Fruit fly (Drosophila melanogaster): Measurements from ENCODE around the gene Zmynd8.
A peak's percentile ranks its signal among the peaks of the same experiment; 100 is the strongest.

Gene Zmynd8

dm6 chr3R:31718168-31718565 is 48.9 kb downstream of the Zmynd8 start (continued):
- TF ChIP-seq en (GFP tag; optimal IDR thresholded peaks at IDR 0.05), result no peak
- peak; percentile 6 for TF ChIP-seq CG6654 (GFP tag; optimal IDR thresholded peaks at IDR 0.05)
- TF ChIP-seq CG30403 (GFP tag; optimal IDR thresholded peaks at IDR 0.05), result peak; percentile 18
- TF ChIP-seq Xbp1 (GFP tag; optimal IDR thresholded peaks at IDR 0.05), result peak; percentile 18
- no peak for TF ChIP-seq usp (GFP tag; optimal IDR thresholded peaks at IDR 0.05)
- peak; percentile 22 for TF ChIP-seq CG2678 (tag; optimal IDR thresholded peaks at IDR 0.05)
- TF ChIP-seq Fer3 (tag; optimal IDR thresholded peaks at IDR 0.05), result no peak
- TF ChIP-seq CG17385 (GFP tag; optimal IDR thresholded peaks at IDR 0.05), result no peak
- TF ChIP-seq ci (GFP tag; IDR thresholded peaks at IDR 0.05), result peak; percentile 31; the same call in 1 of the 3 replicates
- TF ChIP-seq ase (GFP tag; IDR thresholded peaks at IDR 0.05), result no peak
- no peak for TF ChIP-seq da (GFP tag; optimal IDR thresholded peaks at IDR 0.05)
- peak; percentile 28 for TF ChIP-seq Blimp-1 (GFP tag; optimal IDR thresholded peaks at IDR 0.05)
- TF ChIP-seq MESR4 (GFP tag; optimal IDR thresholded peaks at IDR 0.05), result no peak
- peak; percentile 9 for TF ChIP-seq Med (GFP tag)
- no peak for TF ChIP-seq Taf1 (GFP tag; IDR thresholded peaks at IDR 0.05)
- peak; percentile 29 for TF ChIP-seq ind (GFP tag; optimal IDR thresholded peaks at IDR 0.05)
- TF ChIP-seq E2f2 (GFP tag; IDR thresholded peaks at IDR 0.05), result no peak
- no peak for TF ChIP-seq Myb (GFP tag; optimal IDR thresholded peaks at IDR 0.05)
- TF ChIP-seq Bgb (GFP tag; IDR thresholded peaks at IDR 0.05; ENCODE audit: partially characterized antibody), result no peak
- TF ChIP-seq CG1603 (tag; optimal IDR thresholded peaks at IDR 0.05), result peak; percentile 8
- TF ChIP-seq mirr (GFP tag; optimal IDR thresholded peaks at IDR 0.05), result no peak
- TF ChIP-seq Rfx (GFP tag; IDR thresholded peaks at IDR 0.05), result no peak
- peak; percentile 0 for TF ChIP-seq nmo (GFP tag; optimal IDR thresholded peaks at IDR 0.05)
- peak; percentile 42 for TF ChIP-seq CG18262 (tag; optimal IDR thresholded peaks at IDR 0.05)
- peak; percentile 40 for TF ChIP-seq ATbp (GFP tag; optimal IDR thresholded peaks at IDR 0.05)
- peak; percentile 1 for TF ChIP-seq CG7839 (tag; optimal IDR thresholded peaks at IDR 0.05)
- no peak for TF ChIP-seq CG10366 (GFP tag; IDR thresholded peaks at IDR 0.05)
- TF ChIP-seq ap (GFP tag; IDR thresholded peaks at IDR 0.05), result 0 out of 2 replicates have a peak, but pooled peaks have one; percentile 12
- peak; percentile 38 for TF ChIP-seq gem (tag; optimal IDR thresholded peaks at IDR 0.05)
- TF ChIP-seq sens (GFP tag), result no peak
- peak; percentile 76 for TF ChIP-seq D19B (GFP tag; optimal IDR thresholded peaks at IDR 0.05)
- no peak for TF ChIP-seq Deaf1 (tag; optimal IDR thresholded peaks at IDR 0.05)
- TF ChIP-seq scrt (GFP tag; optimal IDR thresholded peaks at IDR 0.05), result no peak
- no peak for TF ChIP-seq sc (optimal IDR thresholded peaks at IDR 0.05)
- TF ChIP-seq sc (GFP tag; optimal IDR thresholded peaks at IDR 0.05), result no peak
- TF ChIP-seq Bteb2 (GFP tag; optimal IDR thresholded peaks at IDR 0.05), result no peak
- TF ChIP-seq CG11398 (GFP tag; optimal IDR thresholded peaks at IDR 0.05), result no peak
- TF ChIP-seq CG17359 (tag; optimal IDR thresholded peaks at IDR 0.05), result peak; percentile 16
- TF ChIP-seq phol (tag; optimal IDR thresholded peaks at IDR 0.05), result peak; percentile 41
- no peak for TF ChIP-seq seq (GFP tag; IDR thresholded peaks at IDR 0.05)
- TF ChIP-seq CG10979 (tag; optimal IDR thresholded peaks at IDR 0.05), result peak; percentile 31
- no peak for TF ChIP-seq fd3F (GFP tag; optimal IDR thresholded peaks at IDR 0.05)
- TF ChIP-seq CG7963 (GFP tag; IDR thresholded peaks at IDR 0.05; ENCODE audit: partially characterized antibody), result no peak
- no peak for TF ChIP-seq slbo (GFP tag; IDR thresholded peaks at IDR 0.05)
- TF ChIP-seq Adf1 (GFP tag; IDR thresholded peaks at IDR 0.05), result peak; percentile 46; the same call in 1 of the 2 replicates
- peak; percentile 15 for TF ChIP-seq CG11504 (tag; optimal IDR thresholded peaks at IDR 0.05)
- no peak for TF ChIP-seq CG10543 (GFP tag; optimal IDR thresholded peaks at IDR 0.05)
- TF ChIP-seq bsh (GFP tag; optimal IDR thresholded peaks at IDR 0.05), result peak in 1 of 2 experiments; percentile 23
- TF ChIP-seq Gsc (GFP tag; IDR thresholded peaks at IDR 0.05), result no peak

All from whole organism, embryonic.